Fruit fly (Drosophila melanogaster) whole organism, adult: Measurements from ENCODE around the gene Tsp5D.

Experiments used
- CG11617 ChIP-seq: fragments of 200-800 bp; sonication (Bioruptor generic); optimal IDR thresholded peaks from 2 replicates; lab custom pipeline; 2017; ENCODE audit warnings: mild to moderate bottlenecking, missing biosample characterization, missing genetic modification reagents, missing genetic modification characterization
- CG12768 ChIP-seq: fragments of 200-800 bp; sonication (Bioruptor generic); optimal IDR thresholded peaks from 2 replicates; lab custom pipeline; 2017; ENCODE audit warnings: missing biosample characterization, missing genetic modification characterization, mild to moderate bottlenecking, moderate library complexity, missing genetic modification reagents
- CG14711 ChIP-seq: fragments of 200-800 bp; sonication (Bioruptor generic); optimal IDR thresholded peaks from 2 replicates; lab custom pipeline; 2018; ENCODE audit warnings: missing biosample characterization, mild to moderate bottlenecking, missing genetic modification characterization, moderate library complexity
- CG1620 ChIP-seq: fragments of 200-800 bp; sonication (Bioruptor generic); optimal IDR thresholded peaks from 2 replicates; lab custom pipeline; 2016; ENCODE audit warnings: missing biosample characterization, missing genetic modification characterization
- CG33017 ChIP-seq: fragments of 200-800 bp; sonication (Bioruptor generic); optimal IDR thresholded peaks from 2 replicates; lab custom pipeline; 2018; ENCODE audit warnings: missing biosample characterization, mild to moderate bottlenecking, missing genetic modification characterization, moderate library complexity
- CG5204 ChIP-seq: fragments of 200-800 bp; sonication (Bioruptor generic); optimal IDR thresholded peaks from 2 replicates; lab custom pipeline; 2016; ENCODE audit warnings: missing biosample characterization, missing genetic modification characterization
- CG7045 ChIP-seq: fragments of 200-800 bp; sonication (Bioruptor generic); optimal IDR thresholded peaks from 2 replicates; lab custom pipeline; 2017; ENCODE audit warnings: missing biosample characterization, mild to moderate bottlenecking, missing genetic modification characterization
- CG7101 ChIP-seq: fragments of 200-800 bp; sonication (Bioruptor generic); optimal IDR thresholded peaks from 2 replicates; lab custom pipeline; 2018; ENCODE audit warnings: missing biosample characterization, mild to moderate bottlenecking, missing genetic modification characterization, moderate library complexity
- Clk ChIP-seq: fragments of 200-800 bp; sonication (Bioruptor generic); optimal IDR thresholded peaks from 2 replicates; lab custom pipeline; 2017; ENCODE audit warnings: missing biosample characterization, missing genetic modification characterization
- Crg-1 ChIP-seq: fragments of 200-800 bp; sonication (Bioruptor generic); optimal IDR thresholded peaks from 2 replicates; lab custom pipeline; 2016; ENCODE audit warnings: missing biosample characterization, missing genetic modification characterization
- Hr96 ChIP-seq: fragments of 200-800 bp; sonication (Bioruptor generic); optimal IDR thresholded peaks from 2 replicates; lab custom pipeline; 2016; ENCODE audit warnings: missing biosample characterization, missing genetic modification characterization
- Mnt ChIP-seq: fragments of 200-800 bp; sonication (Bioruptor generic); optimal IDR thresholded peaks from 2 replicates; lab custom pipeline; 2016; ENCODE audit warnings: missing biosample characterization, mild to moderate bottlenecking, missing genetic modification characterization
- bab1 ChIP-seq: fragments of 200-800 bp; sonication (Bioruptor generic); optimal IDR thresholded peaks from 3 replicates; lab custom pipeline; 2019; ENCODE audit warnings: missing biosample characterization, mild to moderate bottlenecking, missing genetic modification characterization, moderate library complexity
- cic ChIP-seq: fragments of 200-800 bp; sonication (Bioruptor generic); optimal IDR thresholded peaks from 2 replicates; lab custom pipeline; 2017; ENCODE audit warnings: missing biosample characterization, mild to moderate bottlenecking, missing genetic modification characterization, moderate library complexity
- cnc ChIP-seq, 2 experiments: fragments of >200 bp; optimal IDR thresholded peaks; 2 replicates each; lab custom pipeline; 2017
- kay ChIP-seq: fragments of 200-800 bp; sonication (Bioruptor generic); peaks from one replicate; lab custom pipeline; 2016; ENCODE audit warnings: missing biosample characterization, missing genetic modification characterization, borderline replicate concordance
- ovo ChIP-seq: fragments of 200-800 bp; sonication (Bioruptor generic); optimal IDR thresholded peaks from 2 replicates; lab custom pipeline; 2016; ENCODE audit warnings: missing biosample characterization, missing genetic modification characterization
- pad ChIP-seq: fragments of 200-800 bp; sonication (Bioruptor generic); optimal IDR thresholded peaks from 3 replicates; lab custom pipeline; 2017; ENCODE audit warnings: missing biosample characterization, missing genetic modification characterization, mild to moderate bottlenecking, moderate library complexity, missing genetic modification reagents
- tj ChIP-seq: fragments of 200-800 bp; sonication (Bioruptor generic); optimal IDR thresholded peaks from 3 replicates; lab custom pipeline; 2017; ENCODE audit warnings: missing biosample characterization, mild to moderate bottlenecking, missing genetic modification characterization, moderate library complexity
- toe ChIP-seq: fragments of 200-800 bp; sonication (Bioruptor generic); optimal IDR thresholded peaks from 2 replicates; lab custom pipeline; 2016; ENCODE audit warnings: missing biosample characterization, missing genetic modification characterization

Gene Tsp5D

dm6 chrX:6054031-6054430 lies 20.6 kb downstream of the Tsp5D start:
- no peak for TF ChIP-seq Crg-1 (GFP tag; lab: Kevin White, UChicago)
- TF ChIP-seq CG5204 (GFP tag; lab: Kevin White, UChicago), result no peak
- TF ChIP-seq Hr96 (GFP tag; lab: Kevin White, UChicago), result no peak
- no peak for TF ChIP-seq tj
- no peak for TF ChIP-seq CG1620 (GFP tag; lab: Kevin White, UChicago)
- TF ChIP-seq CG7101 (tag; lab: Kevin White, UChicago), result no peak
- no peak for TF ChIP-seq cic (GFP tag; lab: Kevin White, UChicago)
- TF ChIP-seq pad (GFP tag; lab: Kevin White, UChicago), result no peak
- TF ChIP-seq kay (GFP tag; lab: Kevin White, UChicago), result no peak
- TF ChIP-seq CG14711, result no peak
- TF ChIP-seq Mnt (GFP tag; lab: Kevin White, UChicago), result no peak

dm6 chrX:6052855-6053254 lies 21.8 kb downstream of the Tsp5D start:
- TF ChIP-seq Mnt (GFP tag; lab: Kevin White, UChicago), result no peak

DNA sequence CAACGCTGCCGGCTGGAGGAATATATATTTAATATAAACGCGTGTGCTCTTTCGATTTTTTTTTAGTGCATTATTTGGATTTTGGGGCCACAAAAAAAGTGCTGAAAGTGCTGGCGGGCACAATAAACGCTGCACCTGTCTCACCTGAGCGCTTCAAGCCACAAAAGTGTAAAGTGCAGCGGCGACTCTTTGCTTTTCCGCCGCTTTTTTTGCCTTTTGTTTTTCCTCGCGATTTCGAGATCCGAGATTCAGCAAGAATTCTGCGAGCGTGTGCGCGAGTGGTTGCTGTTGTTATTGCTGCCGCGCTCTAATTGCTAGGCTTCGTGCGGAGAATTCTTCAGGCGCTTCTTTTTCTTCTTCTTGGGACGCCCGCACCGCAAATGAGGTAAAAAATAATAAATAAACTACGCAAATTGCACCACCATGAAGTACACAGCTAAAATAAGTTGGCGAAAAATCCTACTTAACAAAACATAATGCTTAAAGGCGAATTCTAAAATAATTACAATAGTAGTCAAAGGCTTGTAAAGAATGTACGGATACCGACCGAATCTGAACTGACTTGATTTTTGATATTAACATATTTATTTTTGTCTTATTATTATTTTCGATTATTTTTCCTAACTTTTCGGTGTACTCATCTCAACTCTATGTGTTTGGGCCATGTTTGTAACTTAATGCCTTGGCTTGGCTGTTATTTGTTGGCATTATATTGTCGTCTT lies 23.6 kb downstream of the Tsp5D start:
- TF ChIP-seq kay (GFP tag; lab: Kevin White, UChicago) (no peak), tj (peak; percentile 100)

- TF ChIP-seq CG7045, result no peak
- TF ChIP-seq bab1 (GFP tag; lab: Kevin White, UChicago), result peak; percentile 23
- no peak for TF ChIP-seq CG7101 (tag; lab: Kevin White, UChicago)
- TF ChIP-seq cnc (optimal IDR thresholded peaks at IDR 0.05; lab: Kevin White, UChicago), result no peak
- no peak for TF ChIP-seq toe (GFP tag; lab: Kevin White, UChicago)
Measured at dm6 chrX:6050282-6050934, 24.2 kb downstream of the Tsp5D start, which contains the start of gene CG5921. Gene CG5921, plus strand, starts transcription at chrX:6050828.

DNA sequence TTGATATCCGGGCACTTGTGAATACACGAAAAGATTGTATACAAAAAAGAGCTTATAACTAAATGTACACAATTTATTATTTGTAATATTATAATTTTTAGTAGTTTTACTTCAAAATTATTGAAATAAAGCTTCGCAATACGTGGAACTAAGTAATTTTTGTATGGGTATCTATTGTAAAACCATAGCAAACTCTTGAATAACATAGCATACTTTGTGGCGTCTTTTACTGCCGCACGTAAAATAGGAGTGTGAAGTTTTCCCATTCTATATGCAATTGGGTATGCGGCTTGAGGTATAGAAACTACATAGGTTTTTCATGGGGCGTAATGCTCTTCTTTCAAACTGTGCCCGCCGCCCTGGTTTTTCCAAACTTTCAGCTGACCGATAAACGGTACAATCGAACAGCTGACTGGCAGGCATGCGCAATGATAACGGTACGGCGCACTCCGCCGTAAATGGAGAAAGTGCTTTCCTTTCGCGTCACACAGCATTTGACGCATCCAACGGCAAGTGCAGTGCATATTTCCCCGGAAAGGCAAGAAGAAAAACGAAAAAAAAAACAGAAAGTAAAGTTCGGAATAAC lies 35.1 kb downstream of the Tsp5D start, which contains the start of gene CG5937:
CG5937 (plus strand) TSS at position 575 of the 586 bp plus-strand sequence.
- TF ChIP-seq CG33017 (no peak), Crg-1 (GFP tag; lab: Kevin White, UChicago) (no peak), bab1 (GFP tag; lab: Kevin White, UChicago) (no peak), Clk (GFP tag; lab: Kevin White, UChicago) (no peak), CG11617 (GFP tag; lab: Kevin White, UChicago) (peak; percentile 13), toe (GFP tag; lab: Kevin White, UChicago) (no peak), cnc (optimal IDR thresholded peaks at IDR 0.05; lab: Kevin White, UChicago) (no peak), CG1620 (GFP tag; lab: Kevin White, UChicago) (no peak), cic (GFP tag; lab: Kevin White, UChicago) (no peak), CG14711 (no peak), CG5204 (GFP tag; lab: Kevin White, UChicago) (no peak), Hr96 (GFP tag; lab: Kevin White, UChicago) (no peak), kay (GFP tag; lab: Kevin White, UChicago) (no peak), ovo (GFP tag; lab: Kevin White, UChicago) (no peak), CG7045 (peak; percentile 20), pad (GFP tag; lab: Kevin White, UChicago) (peak; percentile 7), tj (no peak), CG7101 (tag; lab: Kevin White, UChicago) (no peak), Mnt (GFP tag; lab: Kevin White, UChicago) (no peak), CG12768 (GFP tag; lab: Kevin White, UChicago) (no peak)

- TF ChIP-seq CG5204 (GFP tag; lab: Kevin White, UChicago) (peak; percentile 28), CG14711 (no peak), CG7101 (tag; lab: Kevin White, UChicago) (peak; percentile 55), Clk (GFP tag; lab: Kevin White, UChicago) (no peak), toe (GFP tag; lab: Kevin White, UChicago) (peak; percentile 58), cnc (optimal IDR thresholded peaks at IDR 0.05; lab: Kevin White, UChicago) (no peak), ovo (GFP tag; lab: Kevin White, UChicago) (peak; percentile 30), cic (GFP tag; lab: Kevin White, UChicago) (no peak), CG12768 (GFP tag; lab: Kevin White, UChicago) (peak; percentile 16), Mnt (GFP tag; lab: Kevin White, UChicago) (peak; percentile 53), pad (GFP tag; lab: Kevin White, UChicago) (peak; percentile 40), CG11617 (GFP tag; lab: Kevin White, UChicago) (peak; percentile 27), tj (peak; percentile 3), kay (GFP tag; lab: Kevin White, UChicago) (peak; percentile 7), CG1620 (GFP tag; lab: Kevin White, UChicago) (peak; percentile 53), bab1 (GFP tag; lab: Kevin White, UChicago) (peak; percentile 26), CG33017 (no peak), Hr96 (GFP tag; lab: Kevin White, UChicago) (peak; percentile 59), Crg-1 (GFP tag; lab: Kevin White, UChicago) (peak; percentile 48), CG7045 (no peak)
Measured at dm6 chrX:6037180-6037946, 37.3 kb downstream of the Tsp5D start, which contains the start of the genes rux and MCTS1. Gene rux, minus strand, starts transcription at chrX:6037800. Gene MCTS1, plus strand, starts transcription at chrX:6037892.
